Worm (Caenorhabditis elegans) whole organism, young adult: ENCODE measurements around the gene BE0003N10.1.

Source experiments
- Y53G8AR.9 ChIP-seq: fragments of 200-800 bp; sonication (Bioruptor generic); conservative IDR thresholded peaks from 2 replicates; pipeline ENCODE4 v1.3.6; 2022; ENCODE audit warnings: missing genetic modification reagents, missing genetic modification characterization, missing compliant biosample characterization
- akir-1 ChIP-seq: fragments of 200-800 bp; sonication (Bioruptor generic); optimal IDR thresholded peaks from 2 replicates; lab custom pipeline; 2018; ENCODE audit warnings: mild to moderate bottlenecking, missing genetic modification characterization, moderate library complexity, missing compliant biosample characterization
- attf-6 ChIP-seq: fragments of 200-800 bp; sonication (Bioruptor generic); IDR thresholded peaks from 2 replicates; pipeline ENCODE4 v1.3.6; 2022; ENCODE audit warnings: missing genetic modification reagents, missing genetic modification characterization, missing compliant biosample characterization
- let-526 ChIP-seq: fragments of 200-800 bp; sonication (Bioruptor generic); IDR thresholded peaks from 2 replicates; pipeline ENCODE4 v1.3.6; 2022; ENCODE audit warnings: missing genetic modification reagents, missing genetic modification characterization, missing compliant biosample characterization
- pha-4 ChIP-seq: fragments of 150-350 bp; sonication (generic microtip); optimal IDR thresholded peaks from 2 replicates; lab custom pipeline; 2014; ENCODE audit warnings: missing biosample characterization, missing genetic modification reagents, missing genetic modification characterization
- sea-2 ChIP-seq: fragments of 200-800 bp; sonication (Bioruptor generic); IDR thresholded peaks from 2 replicates; pipeline ENCODE4 v1.3.6; 2022; ENCODE audit warnings: missing genetic modification characterization, missing compliant biosample characterization
- unc-130 ChIP-seq: sonication (generic microtip); optimal IDR thresholded peaks from 2 replicates; lab custom pipeline; 2016; ENCODE audit warnings: missing genetic modification reagents, missing genetic modification characterization, missing compliant biosample characterization
- xnd-1 ChIP-seq: sonication (generic microtip); optimal IDR thresholded peaks from 2 replicates; lab custom pipeline; 2016; ENCODE audit warnings: missing genotype, missing genetic modification reagents, missing genetic modification characterization, missing compliant biosample characterization

ce11 chrIII:1059961-1060360 is 22.7 kb downstream of the BE0003N10.1 start, which contains the start of gene BE0003N10.6:
- no peak for TF ChIP-seq akir-1 (GFP tag; lab: Kevin White, UChicago)
- no peak for TF ChIP-seq unc-130 (GFP tag; lab: Kevin White, UChicago)
- no peak for TF ChIP-seq let-526 (GFP tag; lab: Robert Waterston, UW)
- no peak for TF ChIP-seq sea-2 (GFP tag; lab: Robert Waterston, UW)
- TF ChIP-seq xnd-1 (tag; lab: Kevin White, UChicago), result no peak
- TF ChIP-seq Y53G8AR.9 (GFP tag; lab: Robert Waterston, UW), result no peak
- no peak for TF ChIP-seq attf-6
- no peak for TF ChIP-seq pha-4 (tag; lab: Kevin White, UChicago)
